Fruit fly (Drosophila melanogaster): Measurements from ENCODE around the gene CG2225.
A peak's percentile ranks its signal among the peaks of the same experiment; 100 is the strongest.

CG2225 gene

dm6 chr2L:21658529-21659009 is 18.8 kb downstream of the CG2225 start, which contains the start of gene Cul2 (continued):
- TF ChIP-seq tgo (GFP tag; IDR thresholded peaks at IDR 0.05) (no peak), CG3407 (GFP tag; optimal IDR thresholded peaks at IDR 0.05) (no peak), CG13424 (tag; optimal IDR thresholded peaks at IDR 0.05) (peak; percentile 50), wek (GFP tag; optimal IDR thresholded peaks at IDR 0.05) (no peak), ci (GFP tag; IDR thresholded peaks at IDR 0.05) (no peak), cg (GFP tag; optimal IDR thresholded peaks at IDR 0.05) (no peak), inv (GFP tag; IDR thresholded peaks at IDR 0.05; ENCODE audit: partially characterized antibody) (peak; percentile 75), aop (GFP tag; IDR thresholded peaks at IDR 0.05) (no peak), B-H2 (GFP tag; optimal IDR thresholded peaks at IDR 0.05) (no peak), CG14014 (GFP tag; IDR thresholded peaks at IDR 0.05) (no peak), Abd-B (GFP tag; optimal IDR thresholded peaks at IDR 0.05) (no peak), Fer1 (GFP tag; optimal IDR thresholded peaks at IDR 0.05) (no peak), sd (tag; optimal IDR thresholded peaks at IDR 0.05) (no peak), CG8478 (optimal IDR thresholded peaks at IDR 0.05) (no peak), insv (GFP tag; optimal IDR thresholded peaks at IDR 0.05) (no peak), h (optimal IDR thresholded peaks at IDR 0.05) (no peak), CG10267 (tag; optimal IDR thresholded peaks at IDR 0.05) (peak; percentile 57), pros (GFP tag; optimal IDR thresholded peaks at IDR 0.05) (no peak), CG10979 (tag; optimal IDR thresholded peaks at IDR 0.05) (no peak), CG1233 (GFP tag; optimal IDR thresholded peaks at IDR 0.05) (no peak), Bteb2 (GFP tag; optimal IDR thresholded peaks at IDR 0.05) (no peak), Oli (tag; optimal IDR thresholded peaks at IDR 0.05) (no peak), CG14441 (GFP tag; IDR thresholded peaks at IDR 0.05) (no peak; the same call in 1 of the 2 replicates), D19B (GFP tag; optimal IDR thresholded peaks at IDR 0.05) (peak; percentile 8), Gug (GFP tag; IDR thresholded peaks at IDR 0.05) (peak; percentile 51; the same call in 1 of the 4 replicates), CG2889 (GFP tag; IDR thresholded peaks at IDR 0.05) (no peak), sens (GFP tag) (peak; percentile 81), ara (GFP tag; IDR thresholded peaks at IDR 0.05) (no peak; the same call in 1 of the 2 replicates), CG9932 (GFP tag; IDR thresholded peaks at IDR 0.05) (no peak), CG12155 (GFP tag; optimal IDR thresholded peaks at IDR 0.05) (peak; percentile 39), CG13624 (GFP tag; optimal IDR thresholded peaks at IDR 0.05) (peak; percentile 44), CG13296 (GFP tag; optimal IDR thresholded peaks at IDR 0.05) (no peak), YL-1 (GFP tag; optimal IDR thresholded peaks at IDR 0.05) (peak; percentile 60), CG14050 (GFP tag; IDR thresholded peaks at IDR 0.05) (no peak), ATbp (GFP tag; optimal IDR thresholded peaks at IDR 0.05) (no peak), NFAT (GFP tag; IDR thresholded peaks at IDR 0.05) (no peak), CG12104 (GFP tag; optimal IDR thresholded peaks at IDR 0.05) (no peak), Nf-YC (tag; optimal IDR thresholded peaks at IDR 0.05) (no peak), CG10431 (GFP tag; optimal IDR thresholded peaks at IDR 0.05) (no peak), CG1832 (GFP tag; optimal IDR thresholded peaks at IDR 0.05) (no peak), CG3838 (GFP tag; optimal IDR thresholded peaks at IDR 0.05) (no peak), CG12299 (tag; optimal IDR thresholded peaks at IDR 0.05) (no peak), dysf (GFP tag; IDR thresholded peaks at IDR 0.05) (no peak), bbx (GFP tag; IDR thresholded peaks at IDR 0.05; ENCODE audit: partially characterized antibody) (peak; percentile 72), Hsf (GFP tag; optimal IDR thresholded peaks at IDR 0.05) (peak; percentile 41), shn (GFP tag; optimal IDR thresholded peaks at IDR 0.05) (peak; percentile 8), NK7.1 (GFP tag; optimal IDR thresholded peaks at IDR 0.05) (no peak), onecut (GFP tag; IDR thresholded peaks at IDR 0.05) (0 out of 2 replicates have a peak, but pooled peaks have one; percentile 13), slp2 (GFP tag; optimal IDR thresholded peaks at IDR 0.05) (no peak), CG13287 (GFP tag; IDR thresholded peaks at IDR 0.05; ENCODE audit: partially characterized antibody) (peak; percentile 83), CG12071 (GFP tag; optimal IDR thresholded peaks at IDR 0.05) (no peak), CG6813 (GFP tag; optimal IDR thresholded peaks at IDR 0.05) (no peak)

All from whole organism, embryonic.